Worm (Caenorhabditis elegans) whole organism, L2 larva: ENCODE data around the gene F38E11.9.

Experiments used
- C34F6.9 ChIP-seq: fragments of 150-350 bp; optimal IDR thresholded peaks from 2 replicates; lab custom pipeline; 2014; ENCODE audit warnings: missing biosample characterization, missing genetic modification characterization
- Y55F3AM.14 ChIP-seq: fragments of 200-800 bp; sonication (Bioruptor generic); optimal IDR thresholded peaks from 2 replicates; lab custom pipeline; 2018; ENCODE audit warnings: mild to moderate bottlenecking, missing genetic modification characterization, missing compliant biosample characterization
- ZK546.5 ChIP-seq: sonication (generic microtip); optimal IDR thresholded peaks from 2 replicates; lab custom pipeline; 2017; ENCODE audit warnings: missing biosample characterization, missing genetic modification characterization
- alr-1 ChIP-seq: fragments of 150-350 bp; optimal IDR thresholded peaks from 2 replicates; lab custom pipeline; 2014; ENCODE audit warnings: missing biosample characterization, missing genetic modification characterization
- ceh-16 ChIP-seq: fragments of 150-350 bp; optimal IDR thresholded peaks from 2 replicates; lab custom pipeline; 2014; ENCODE audit warnings: missing biosample characterization, missing genetic modification characterization
- dmd-4 ChIP-seq: sonication (generic microtip); optimal IDR thresholded peaks from 2 replicates; lab custom pipeline; 2017; ENCODE audit warnings: missing biosample characterization, missing genetic modification characterization
- fos-1 ChIP-seq: fragments of 150-350 bp; optimal IDR thresholded peaks from 2 replicates; lab custom pipeline; 2014; ENCODE audit warnings: missing biosample characterization, missing genetic modification characterization
- gmeb-1 ChIP-seq: fragments of 150-350 bp; optimal IDR thresholded peaks from 2 replicates; lab custom pipeline; 2014; ENCODE audit warnings: missing biosample characterization, missing genetic modification characterization
- lin-13 ChIP-seq: fragments of 150-350 bp; optimal IDR thresholded peaks from 2 replicates; lab custom pipeline; 2014; ENCODE audit warnings: missing biosample characterization, missing genetic modification reagents, missing genetic modification characterization
- lin-39 ChIP-seq: fragments of 150-350 bp; optimal IDR thresholded peaks from 2 replicates; lab custom pipeline; 2014; ENCODE audit warnings: missing biosample characterization, missing genetic modification reagents, missing genetic modification characterization
- lsy-2 ChIP-seq, 2 experiments: fragments of 150-350 bp in 1 of 2; sonication (generic microtip) in 1 of 2; optimal IDR thresholded peaks; 2 replicates each; lab custom pipeline; 2014 to 2017; ENCODE audit warnings: missing biosample characterization in 2 of 2, missing genetic modification characterization in 2 of 2
- nhr-12 ChIP-seq: fragments of 150-350 bp; optimal IDR thresholded peaks from 2 replicates; lab custom pipeline; 2014; ENCODE audit warnings: missing biosample characterization, missing genetic modification characterization
- nhr-23 ChIP-seq: fragments of 150-350 bp; optimal IDR thresholded peaks from 2 replicates; lab custom pipeline; 2014; ENCODE audit warnings: missing biosample characterization, missing genetic modification reagents, missing genetic modification characterization
- nhr-6 ChIP-seq: fragments of 150-350 bp; optimal IDR thresholded peaks from 2 replicates; lab custom pipeline; 2014; ENCODE audit warnings: missing biosample characterization, missing genetic modification characterization
- skn-1 ChIP-seq: sonication (generic microtip); optimal IDR thresholded peaks from 2 replicates; lab custom pipeline; 2017; ENCODE audit warnings: missing biosample characterization, missing genetic modification characterization
- snpc-4 ChIP-seq: fragments of 150-350 bp; optimal IDR thresholded peaks from 2 replicates; lab custom pipeline; 2014; ENCODE audit warnings: missing biosample characterization, missing genetic modification characterization
- unc-62 ChIP-seq: fragments of 150-350 bp; optimal IDR thresholded peaks from 2 replicates; lab custom pipeline; 2014; ENCODE audit warnings: missing biosample characterization, missing genetic modification reagents, missing genetic modification characterization
- ztf-1 ChIP-seq: fragments of 200-800 bp; sonication (Bioruptor generic); conservative IDR thresholded peaks from 2 replicates; pipeline ENCODE4 v1.3.6; 2022; ENCODE audit warnings: missing genetic modification characterization, missing compliant biosample characterization

Gene F38E11.9

DNA sequence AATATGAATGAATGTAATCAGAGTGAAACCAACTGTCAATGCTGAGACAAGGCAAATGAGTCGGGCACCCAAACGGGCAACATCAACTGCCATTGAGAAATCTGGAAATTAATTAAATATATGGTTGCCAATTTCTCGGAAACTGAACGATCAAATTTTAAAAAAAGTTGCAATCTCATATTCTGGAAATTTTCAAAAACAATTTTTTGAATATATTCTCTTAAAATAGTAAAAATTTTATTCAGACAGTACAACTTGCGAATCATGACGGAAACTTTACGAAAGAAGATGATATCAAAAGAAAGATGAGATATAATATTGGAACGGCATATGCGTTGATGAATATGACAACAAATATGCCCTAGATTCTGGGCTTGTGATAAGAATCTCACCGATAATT lies 47.7 kb downstream of the F38E11.9 start, which contains the start of gene col-121:
Gene col-121, minus strand, starts transcription at position 101 of the 400 bp plus-strand sequence.
- TF ChIP-seq ceh-16 (tag; lab: Kevin White, UChicago) (no peak), lin-39 (tag; lab: Kevin White, UChicago) (no peak), fos-1 (tag; lab: Kevin White, UChicago) (no peak), gmeb-1 (tag; lab: Kevin White, UChicago) (no peak), nhr-12 (tag; lab: Kevin White, UChicago) (no peak), Y55F3AM.14 (GFP tag; lab: Kevin White, UChicago) (no peak), dmd-4 (tag; lab: Kevin White, UChicago) (no peak), alr-1 (tag; lab: Kevin White, UChicago) (no peak), skn-1 (no peak), snpc-4 (no peak), ZK546.5 (tag; lab: Kevin White, UChicago) (no peak), nhr-23 (no peak), unc-62 (no peak), nhr-6 (tag; lab: Kevin White, UChicago) (no peak), lsy-2 (tag; optimal IDR thresholded peaks at IDR 0.05; lab: Kevin White, UChicago) (no peak), lin-13 (GFP tag; lab: Kevin White, UChicago) (no peak), ztf-1 (GFP tag; lab: Robert Waterston, UW) (no peak), C34F6.9 (tag; lab: Kevin White, UChicago) (no peak)
